Worm (Caenorhabditis elegans): ENCODE results near the gene F55G1.1.

Gene F55G1.1

ce11 chrIV:7453661-7454159 is 37.9 kb upstream of the F55G1.1 start:
- TF ChIP-seq somi-1 (GFP tag; optimal IDR thresholded peaks at IDR 0.05) (no peak), ztf-3 (GFP tag; optimal IDR thresholded peaks at IDR 0.05) (no peak), lin-26 (GFP tag; IDR thresholded peaks at IDR 0.05) (no peak), fkh-3 (tag; optimal IDR thresholded peaks at IDR 0.05) (no peak), hmg-1.2 (GFP tag; IDR thresholded peaks at IDR 0.05) (no peak), dox-1 (GFP tag; IDR thresholded peaks at IDR 0.05) (no peak), ceh-91 (GFP tag; IDR thresholded peaks at IDR 0.05) (no peak), nhr-80 (tag; optimal IDR thresholded peaks at IDR 0.05) (no peak), nhr-120 (GFP tag; IDR thresholded peaks at IDR 0.05) (no peak), K12H6.12 (tag; optimal IDR thresholded peaks at IDR 0.05) (no peak), B0261.1 (tag; optimal IDR thresholded peaks at IDR 0.05) (no peak), F10E7.11 (tag; optimal IDR thresholded peaks at IDR 0.05) (no peak)

- TF ChIP-seq nhr-120 (GFP tag; IDR thresholded peaks at IDR 0.05) (no peak), xnd-1 (tag; optimal IDR thresholded peaks at IDR 0.05) (no peak), akir-1 (GFP tag; optimal IDR thresholded peaks at IDR 0.05) (no peak), B0035.1 (tag; optimal IDR thresholded peaks at IDR 0.05) (no peak), K11D2.4 (GFP tag; IDR thresholded peaks at IDR 0.05) (no peak), mes-4 (tag; optimal IDR thresholded peaks at IDR 0.05) (no peak), B0019.2 (GFP tag; conservative IDR thresholded peaks at IDR 0.05) (no peak), ccch-3 (GFP tag; optimal IDR thresholded peaks at IDR 0.05) (no peak), tbp1 (GFP tag; optimal IDR thresholded peaks at IDR 0.05) (no peak), hmg-20 (GFP tag; IDR thresholded peaks at IDR 0.05) (no peak), athp-1 (tag; optimal IDR thresholded peaks at IDR 0.05) (no peak), D2030.7 (GFP tag; IDR thresholded peaks at IDR 0.05) (no peak)
These were observed 36.7 kb upstream of the F55G1.1 start for ce11 chrIV:7454890-7455289.

ce11 chrIV:7456225-7456624 is 35.3 kb upstream of the F55G1.1 start, which contains the start of gene F13B6.1:
Gene F13B6.1 (plus strand): TSS chrIV:7456525.
- TF ChIP-seq nfyb-1 (GFP tag; IDR thresholded peaks at IDR 0.05) (no peak), unc-62 (GFP tag; optimal IDR thresholded peaks at IDR 0.05) (no peak), F57A8.1 (GFP tag; optimal IDR thresholded peaks at IDR 0.05) (no peak), hrde-1 (tag; optimal IDR thresholded peaks at IDR 0.05; ENCODE audit: borderline replicate concordance) (no peak), ceh-100 (GFP tag; IDR thresholded peaks at IDR 0.05) (no peak), sdz-38 (tag; optimal IDR thresholded peaks at IDR 0.05) (no peak), atf-7 (tag; optimal IDR thresholded peaks at IDR 0.05) (no peak), somi-1 (GFP tag; optimal IDR thresholded peaks at IDR 0.05) (no peak), nfya-2 (GFP tag; IDR thresholded peaks at IDR 0.05) (no peak), snpc-1.1 (tag; optimal IDR thresholded peaks at IDR 0.05; ENCODE audit: insufficient read depth) (no peak), B0336.3 (GFP tag; IDR thresholded peaks at IDR 0.05) (no peak)

ce11 chrIV:7460225-7460624 is 31.3 kb upstream of the F55G1.1 start, which contains the start of gene F13B6.2:
Gene F13B6.2 (minus strand): TSS chrIV:7460325.
- TF ChIP-seq lsy-27 (tag; optimal IDR thresholded peaks at IDR 0.05; ENCODE audit: borderline replicate concordance, insufficient read depth) (no peak), lin-35 (GFP tag; optimal IDR thresholded peaks at IDR 0.05) (no peak), ceh-27 (GFP tag; optimal IDR thresholded peaks at IDR 0.05) (no peak), let-526 (GFP tag; IDR thresholded peaks at IDR 0.05) (no peak), attf-6 (GFP tag; IDR thresholded peaks at IDR 0.05) (no peak), repo-1 (tag; optimal IDR thresholded peaks at IDR 0.05) (no peak), lin-26 (GFP tag; IDR thresholded peaks at IDR 0.05) (no peak), ztf-3 (GFP tag; optimal IDR thresholded peaks at IDR 0.05) (no peak), Y56A3A.18 (GFP tag; IDR thresholded peaks at IDR 0.05) (no peak), F10E7.11 (tag; optimal IDR thresholded peaks at IDR 0.05) (no peak), K11D2.4 (GFP tag; IDR thresholded peaks at IDR 0.05) (no peak), hmg-20 (GFP tag; IDR thresholded peaks at IDR 0.05) (no peak), tbp1 (GFP tag; optimal IDR thresholded peaks at IDR 0.05) (no peak), ceh-91 (GFP tag; IDR thresholded peaks at IDR 0.05) (no peak), T26A5.8 (tag; optimal IDR thresholded peaks at IDR 0.05) (no peak), Y95B8A.8 (GFP tag; IDR thresholded peaks at IDR 0.05) (no peak), ceh-79 (tag; optimal IDR thresholded peaks at IDR 0.05) (no peak), rcor-1 (GFP tag; IDR thresholded peaks at IDR 0.05) (no peak), lag-1 (GFP tag; IDR thresholded peaks at IDR 0.05) (no peak), K12H6.12 (tag; optimal IDR thresholded peaks at IDR 0.05) (no peak)

All from whole organism, young adult.